Worm (Caenorhabditis elegans): ENCODE data around the gene perm-3.

Gene perm-3

ce11 chrIV:5385020-5385419 lies 9.6 kb downstream of the perm-3 start, which contains the start of gene F41H10.12:
TSS of gene F41H10.12 (plus strand) at chrIV:5385320.
- TF ChIP-seq ztf-11 (tag; optimal IDR thresholded peaks at IDR 0.05) (no peak), eor-1 (tag; optimal IDR thresholded peaks at IDR 0.05) (no peak), nhr-12 (tag; optimal IDR thresholded peaks at IDR 0.05) (no peak), nhr-43 (tag; optimal IDR thresholded peaks at IDR 0.05; ENCODE audit: poor library complexity, severe bottlenecking) (no peak), ceh-82 (tag; optimal IDR thresholded peaks at IDR 0.05) (no peak), pqm-1 (tag; optimal IDR thresholded peaks at IDR 0.05) (no peak), sea-2 (GFP tag; optimal IDR thresholded peaks at IDR 0.05) (no peak), mml-1 (tag; optimal IDR thresholded peaks at IDR 0.05) (no peak), nhr-76 (tag; optimal IDR thresholded peaks at IDR 0.05) (no peak), lin-15B (tag; optimal IDR thresholded peaks at IDR 0.05) (no peak), unc-39 (tag; optimal IDR thresholded peaks at IDR 0.05) (no peak), pha-4 (tag; optimal IDR thresholded peaks at IDR 0.05) (no peak), egl-5 (tag; optimal IDR thresholded peaks at IDR 0.05) (no peak), elt-3 (tag; optimal IDR thresholded peaks at IDR 0.05) (no peak), nhr-25 (tag; optimal IDR thresholded peaks at IDR 0.05) (no peak)

- TF ChIP-seq nhr-23 (tag; optimal IDR thresholded peaks at IDR 0.05) = no peak
These were observed 12.0 kb downstream of the perm-3 start, which contains the start of gene F41H10.1 for ce11 chrIV:5382609-5383008. TSS of gene F41H10.1 (plus strand) at chrIV:5382909.

- no peak for TF ChIP-seq ceh-16 (tag; optimal IDR thresholded peaks at IDR 0.05)
- TF ChIP-seq aly-2 (tag; optimal IDR thresholded peaks at IDR 0.05) = no peak
- TF ChIP-seq elt-2 (tag; optimal IDR thresholded peaks at IDR 0.05) = no peak
- no peak for TF ChIP-seq nhr-67 (tag; optimal IDR thresholded peaks at IDR 0.05)
- TF ChIP-seq nhr-237 (tag; optimal IDR thresholded peaks at IDR 0.05) = no peak
- no peak for TF ChIP-seq daf-12 (tag; optimal IDR thresholded peaks at IDR 0.05)
- TF ChIP-seq ztf-4 (tag; optimal IDR thresholded peaks at IDR 0.05) = no peak
- TF ChIP-seq nhr-77 (tag; optimal IDR thresholded peaks at IDR 0.05) = no peak
- TF ChIP-seq nhr-28 (tag; optimal IDR thresholded peaks at IDR 0.05) = no peak
- TF ChIP-seq skn-1 (tag; optimal IDR thresholded peaks at IDR 0.05) = no peak
- no peak for TF ChIP-seq elt-1 (tag; optimal IDR thresholded peaks at IDR 0.05)
- TF ChIP-seq lin-15B (tag; optimal IDR thresholded peaks at IDR 0.05) = no peak
These were observed 13.3 kb downstream of the perm-3 start, which contains the start of gene F41H10.2 for ce11 chrIV:5381334-5381733. TSS of gene F41H10.2 (plus strand) at chrIV:5381634.

DNA sequence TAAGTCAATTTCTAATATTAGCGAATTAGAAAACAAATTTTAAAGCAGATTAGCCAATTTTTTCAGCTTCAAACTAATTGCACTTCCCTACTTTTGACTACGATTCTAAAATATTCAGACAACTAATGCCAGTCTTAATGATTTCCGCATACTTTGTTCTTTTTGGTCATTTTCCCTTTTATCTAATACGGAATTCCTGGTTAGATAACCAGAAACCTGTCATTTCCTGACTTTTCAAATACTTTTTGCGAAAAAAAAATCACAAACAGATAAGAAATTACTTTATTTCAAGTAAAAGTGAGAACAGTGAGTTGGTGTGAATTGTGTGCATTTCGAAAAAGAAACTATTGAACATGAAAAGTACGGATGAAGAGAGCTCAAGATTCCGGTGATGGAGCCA lies 14.5 kb downstream of the perm-3 start:
- TF ChIP-seq nfya-1 (tag; optimal IDR thresholded peaks at IDR 0.05; ENCODE audit: insufficient read depth) (no peak), elt-2 (tag; optimal IDR thresholded peaks at IDR 0.05) (peak; percentile 83), pqm-1 (tag; optimal IDR thresholded peaks at IDR 0.05) (peak; percentile 46), ceh-28 (tag; optimal IDR thresholded peaks at IDR 0.05) (no peak)

DNA sequence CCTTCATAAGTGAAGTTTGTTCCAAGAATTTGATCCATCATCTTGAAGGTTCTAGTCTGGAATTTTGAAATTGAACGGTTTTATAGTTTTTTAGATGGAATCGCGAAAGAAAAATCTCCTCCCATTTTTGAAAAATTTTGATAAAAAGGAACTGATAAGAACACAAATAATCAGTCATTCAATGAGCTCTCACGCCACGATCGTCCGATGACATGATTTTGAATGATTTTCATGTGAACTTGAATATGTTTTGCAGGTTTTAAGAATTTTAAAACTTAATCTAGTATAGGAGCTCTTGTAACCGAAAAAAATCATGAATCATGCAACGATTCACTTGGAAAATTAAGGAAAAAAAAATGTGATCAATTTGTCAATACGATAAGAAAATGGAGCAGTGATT lies 17.5 kb downstream of the perm-3 start, which contains the start of gene elo-5:
TSS of gene elo-5 (minus strand) at position 56 of the 400 bp plus-strand sequence.
- TF ChIP-seq R02D3.7 (tag; optimal IDR thresholded peaks at IDR 0.05) = no peak
- peak; percentile 52 for TF ChIP-seq pqm-1 (tag; optimal IDR thresholded peaks at IDR 0.05)
- TF ChIP-seq elt-2 (tag; optimal IDR thresholded peaks at IDR 0.05) = peak; percentile 91
- TF ChIP-seq pha-4 (tag; optimal IDR thresholded peaks at IDR 0.05) = peak; percentile 47
- TF ChIP-seq egl-27 (tag; optimal IDR thresholded peaks at IDR 0.05) = no peak
- no peak for TF ChIP-seq skn-1 (tag; optimal IDR thresholded peaks at IDR 0.05)

DNA sequence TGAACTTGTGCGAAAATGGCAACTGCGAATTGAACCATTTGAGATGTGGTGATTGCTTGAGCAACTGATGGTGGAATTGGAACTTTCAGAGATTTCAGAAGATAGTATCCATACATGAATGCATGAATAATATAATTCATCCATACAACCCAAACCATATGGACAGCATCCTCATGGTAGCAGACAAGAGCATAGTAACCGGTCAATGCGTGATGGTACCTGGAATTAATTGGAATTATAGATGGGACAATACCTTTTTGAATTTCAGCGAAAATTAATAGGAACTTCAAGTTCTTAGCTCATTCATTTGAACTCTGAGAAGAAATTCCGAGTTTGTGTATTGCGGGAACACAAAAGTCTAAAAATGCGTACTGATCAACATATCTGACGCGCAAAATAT lies 19.7 kb downstream of the perm-3 start:
- no peak for TF ChIP-seq unc-62 (GFP tag; optimal IDR thresholded peaks at IDR 0.05)
- no peak for TF ChIP-seq nhr-77 (tag; optimal IDR thresholded peaks at IDR 0.05)

- TF ChIP-seq nhr-77 (tag; optimal IDR thresholded peaks at IDR 0.05) (peak; percentile 13), ceh-28 (tag; optimal IDR thresholded peaks at IDR 0.05) (peak; percentile 27), nhr-67 (tag; optimal IDR thresholded peaks at IDR 0.05) (no peak), fos-1 (tag; optimal IDR thresholded peaks at IDR 0.05) (peak; percentile 57), elt-2 (tag; optimal IDR thresholded peaks at IDR 0.05) (peak; percentile 55)
These were observed 20.3 kb downstream of the perm-3 start for ce11 chrIV:5374321-5374720.

Data from whole organism, L3 larva.